Worm (Caenorhabditis elegans) whole organism, late embryonic: Measurements from ENCODE around the gene F41E6.1.

Experiments
- lim-6 ChIP-seq: sonication (generic microtip); optimal IDR thresholded peaks from 2 replicates; lab custom pipeline; 2016; ENCODE audit warnings: missing genetic modification characterization, missing compliant biosample characterization
- nfya-1 ChIP-seq: sonication (generic microtip); optimal IDR thresholded peaks from 2 replicates; lab custom pipeline; 2017; ENCODE audit warnings: missing genetic modification characterization, mild to moderate bottlenecking, missing compliant biosample characterization, antibody characterized with exemption, moderate library complexity

ce11 chrV:8586472-8586871 lies 35.9 kb upstream of the F41E6.1 start:
- TF ChIP-seq nfya-1 (tag; lab: Kevin White, UChicago) (no peak), lim-6 (tag; lab: Kevin White, UChicago) (no peak)
